Worm (Caenorhabditis elegans) whole organism, L4 larva: Measurements from ENCODE around the gene clec-160.
A peak's percentile ranks its signal among the peaks of the same experiment; 100 is the strongest.

Experiments used
- D1046.2 ChIP-seq: fragments of 200-800 bp; sonication (Bioruptor generic); IDR thresholded peaks from 2 replicates; pipeline ENCODE4 v1.3.6; 2022; ENCODE audit warnings: missing genetic modification characterization, missing compliant biosample characterization
- F49E8.2 ChIP-seq: sonication (generic microtip); optimal IDR thresholded peaks from 2 replicates; lab custom pipeline; 2016; ENCODE audit warnings: missing compliant biosample characterization, mild to moderate bottlenecking, missing genetic modification characterization, borderline replicate concordance
- T26A8.4 ChIP-seq: fragments of 200-800 bp; sonication (Bioruptor generic); IDR thresholded peaks from 2 replicates; pipeline ENCODE4 v1.3.6; 2022; ENCODE audit warnings: missing genetic modification characterization, missing compliant biosample characterization
- Y105C5A.15 ChIP-seq: fragments of 200-800 bp; sonication (Bioruptor generic); IDR thresholded peaks from 2 replicates; pipeline ENCODE4 v1.3.6; 2022; ENCODE audit warnings: missing genetic modification characterization, missing compliant biosample characterization
- Y48G9A.11 ChIP-seq: fragments of 200-800 bp; sonication (Bioruptor generic); IDR thresholded peaks from 2 replicates; pipeline ENCODE4 v1.3.6; 2022; ENCODE audit warnings: missing genetic modification reagents, missing genetic modification characterization, missing compliant biosample characterization
- ZK546.5 ChIP-seq, 2 experiments: sonication (generic microtip); optimal IDR thresholded peaks; 2 replicates each; lab custom pipeline; 2017; ENCODE audit warnings: missing biosample characterization in 2 of 2, missing genetic modification characterization in 2 of 2
- aly-2 ChIP-seq: sonication (generic microtip); optimal IDR thresholded peaks from 2 replicates; lab custom pipeline; 2018; ENCODE audit warnings: missing biosample characterization, missing genetic modification characterization
- ama-1 ChIP-seq: fragments of 150-350 bp; optimal IDR thresholded peaks from 2 replicates; lab custom pipeline; 2014; ENCODE audit warnings: inconsistent platforms, mixed read lengths
- ceh-28 ChIP-seq: fragments of 150-350 bp; optimal IDR thresholded peaks from 2 replicates; lab custom pipeline; 2014; ENCODE audit warnings: missing biosample characterization, missing genetic modification reagents, missing genetic modification characterization
- ceh-62 ChIP-seq: sonication (generic microtip); optimal IDR thresholded peaks from 2 replicates; lab custom pipeline; 2017; ENCODE audit warnings: missing biosample characterization, missing genetic modification characterization
- ceh-82 ChIP-seq: sonication (generic microtip); optimal IDR thresholded peaks from 2 replicates; lab custom pipeline; 2017; ENCODE audit warnings: missing biosample characterization, missing genetic modification characterization
- cey-2 ChIP-seq: sonication (generic microtip); optimal IDR thresholded peaks from 3 replicates; lab custom pipeline; 2017; ENCODE audit warnings: missing genetic modification characterization, mild to moderate bottlenecking, missing compliant biosample characterization, antibody characterized with exemption, borderline replicate concordance; ENCODE audit not compliant: insufficient read depth
- ctbp-1 ChIP-seq: fragments of 200-800 bp; sonication (Bioruptor generic); IDR thresholded peaks from 2 replicates; pipeline ENCODE4 v1.3.6; 2022; ENCODE audit warnings: missing genetic modification reagents, missing genetic modification characterization, missing compliant biosample characterization
- daf-12 ChIP-seq: fragments of 150-350 bp; optimal IDR thresholded peaks from 2 replicates; lab custom pipeline; 2014; ENCODE audit warnings: missing biosample characterization, missing genetic modification reagents, missing genetic modification characterization
- daf-19 ChIP-seq: fragments of 200-800 bp; sonication (Bioruptor generic); conservative IDR thresholded peaks from 2 replicates; pipeline ENCODE4 v1.3.6; 2022; ENCODE audit warnings: missing genetic modification characterization, missing compliant biosample characterization
- dmd-6 ChIP-seq: fragments of 200-800 bp; sonication (Bioruptor generic); IDR thresholded peaks from 2 replicates; pipeline ENCODE4 v1.3.6; 2022; ENCODE audit warnings: missing genetic modification reagents, missing genetic modification characterization, missing compliant biosample characterization
- dmd-8 ChIP-seq: fragments of 200-800 bp; sonication (Bioruptor generic); IDR thresholded peaks from 2 replicates; pipeline ENCODE4 v1.3.6; 2022; ENCODE audit warnings: missing genetic modification characterization, missing compliant biosample characterization
- dpl-1 ChIP-seq: fragments of 150-350 bp; optimal IDR thresholded peaks from 2 replicates; lab custom pipeline; 2014; ENCODE audit warnings: missing biosample characterization, missing genetic modification reagents, missing genetic modification characterization
- duxl-1 ChIP-seq: sonication (generic microtip); optimal IDR thresholded peaks from 2 replicates; lab custom pipeline; 2016; ENCODE audit warnings: mild to moderate bottlenecking, missing genetic modification characterization, moderate library complexity, missing compliant biosample characterization; ENCODE audit not compliant: poor library complexity
- fos-1 ChIP-seq: fragments of 150-350 bp; optimal IDR thresholded peaks from 2 replicates; lab custom pipeline; 2014; ENCODE audit warnings: missing biosample characterization, missing genetic modification characterization
- hif-1 ChIP-seq, 2 experiments: sonication (generic microtip); optimal IDR thresholded peaks; 2 replicates each; lab custom pipeline; 2016 to 2017; ENCODE audit warnings: missing compliant biosample characterization in 2 of 2, missing genetic modification characterization in 2 of 2, missing genetic modification reagents in 2 of 2, missing genotype in 2 of 2, mild to moderate bottlenecking in 1 of 2
- hlh-11 ChIP-seq: fragments of 200-800 bp; sonication (Bioruptor generic); optimal IDR thresholded peaks from 2 replicates; lab custom pipeline; 2018; ENCODE audit warnings: mild to moderate bottlenecking, missing genetic modification characterization, missing compliant biosample characterization
- lim-7 ChIP-seq: fragments of 200-800 bp; sonication (Bioruptor generic); IDR thresholded peaks from 2 replicates; pipeline ENCODE4 v1.3.6; 2022; ENCODE audit warnings: missing genetic modification characterization, missing compliant biosample characterization
- lin-13 ChIP-seq: fragments of 150-350 bp; optimal IDR thresholded peaks from 2 replicates; lab custom pipeline; 2014; ENCODE audit warnings: missing biosample characterization, missing genetic modification reagents, missing genetic modification characterization
- lin-38 ChIP-seq: fragments of 200-800 bp; sonication (Bioruptor generic); IDR thresholded peaks from 2 replicates; pipeline ENCODE4 v1.3.6; 2022; ENCODE audit warnings: missing genetic modification reagents, missing genetic modification characterization, missing compliant biosample characterization
- lsy-2 ChIP-seq, 2 experiments: fragments of 150-350 bp in 1 of 2; sonication (generic microtip) in 1 of 2; optimal IDR thresholded peaks; 2 replicates each; lab custom pipeline; 2014 to 2017; ENCODE audit warnings: missing biosample characterization in 2 of 2, missing genetic modification characterization in 2 of 2
- mdl-1 ChIP-seq, 2 experiments: fragments of 150-350 bp in 1 of 2; sonication (generic microtip) in 1 of 2; optimal IDR thresholded peaks; 2 replicates each; lab custom pipeline; 2014 to 2017; ENCODE audit warnings: missing biosample characterization in 2 of 2, missing genetic modification characterization in 2 of 2
- mdt-29 ChIP-seq: fragments of 200-800 bp; sonication (Bioruptor generic); IDR thresholded peaks from 2 replicates; pipeline ENCODE4 v1.3.6; 2022; ENCODE audit warnings: missing genetic modification reagents, missing genetic modification characterization, missing compliant biosample characterization
- mes-2 ChIP-seq: sonication (generic microtip); optimal IDR thresholded peaks from 2 replicates; lab custom pipeline; 2016; ENCODE audit warnings: missing genotype, mild to moderate bottlenecking, missing genetic modification characterization, missing compliant biosample characterization; ENCODE audit not compliant: poor library complexity, severe bottlenecking
- mxl-2 ChIP-seq: fragments of 200-800 bp; sonication (Bioruptor generic); conservative IDR thresholded peaks from 2 replicates; pipeline ENCODE4 v1.3.6; 2022; ENCODE audit warnings: missing genetic modification reagents, missing genetic modification characterization, missing compliant biosample characterization
- nhr-10 ChIP-seq: fragments of 150-350 bp; optimal IDR thresholded peaks from 2 replicates; lab custom pipeline; 2014; ENCODE audit warnings: missing biosample characterization, missing genetic modification characterization
- nhr-102 ChIP-seq: sonication (generic microtip); optimal IDR thresholded peaks from 2 replicates; lab custom pipeline; 2016; ENCODE audit warnings: mild to moderate bottlenecking, missing genetic modification characterization, moderate library complexity, missing compliant biosample characterization
- nhr-11 ChIP-seq: fragments of 150-350 bp; optimal IDR thresholded peaks from 2 replicates; lab custom pipeline; 2014; ENCODE audit warnings: missing biosample characterization, missing genetic modification characterization
- nhr-42 ChIP-seq: fragments of 200-800 bp; sonication (Bioruptor generic); IDR thresholded peaks from 2 replicates; pipeline ENCODE4 v1.3.6; 2022; ENCODE audit warnings: missing genetic modification characterization, missing compliant biosample characterization
- nhr-6 ChIP-seq: fragments of 150-350 bp; optimal IDR thresholded peaks from 2 replicates; lab custom pipeline; 2014; ENCODE audit warnings: missing biosample characterization, missing genetic modification characterization
- nhr-76 ChIP-seq: fragments of 150-350 bp; optimal IDR thresholded peaks from 2 replicates; lab custom pipeline; 2014; ENCODE audit warnings: missing biosample characterization, missing genetic modification characterization
- pha-4 ChIP-seq, 2 experiments: fragments of 150-350 bp in 1 of 2; fragments of 200-800 bp in 1 of 2; sonication (Bioruptor generic) in 1 of 2; IDR thresholded peaks in 1 of 2; optimal IDR thresholded peaks in 1 of 2; 2 replicates each; pipeline versions ENCODE4 v1.3.6 to Lab custom; 2014 to 2022; ENCODE audit warnings: missing genetic modification characterization in 2 of 2, missing genetic modification reagents in 2 of 2, missing biosample characterization in 1 of 2, missing compliant biosample characterization in 1 of 2
- php-3 ChIP-seq: fragments of 200-800 bp; sonication (Bioruptor generic); IDR thresholded peaks from 2 replicates; pipeline ENCODE4 v1.3.6; 2022; ENCODE audit warnings: missing genetic modification reagents, missing genetic modification characterization, missing compliant biosample characterization
- rbr-2 ChIP-seq: sonication (generic microtip); optimal IDR thresholded peaks from 2 replicates; lab custom pipeline; 2016; ENCODE audit warnings: missing genotype, missing genetic modification characterization, missing compliant biosample characterization
- set-16 ChIP-seq: fragments of 200-800 bp; sonication (Bioruptor generic); IDR thresholded peaks from 2 replicates; pipeline ENCODE4 v1.3.6; 2022; ENCODE audit warnings: missing genetic modification reagents, missing genetic modification characterization, missing compliant biosample characterization
- snpc-4 ChIP-seq: fragments of 150-350 bp; optimal IDR thresholded peaks from 2 replicates; lab custom pipeline; 2014; ENCODE audit warnings: missing biosample characterization, missing genetic modification characterization
- spr-3 ChIP-seq: fragments of 200-800 bp; sonication (Bioruptor generic); optimal IDR thresholded peaks from 2 replicates; lab custom pipeline; 2018; ENCODE audit warnings: mild to moderate bottlenecking, missing genetic modification characterization, missing compliant biosample characterization
- tag-97 ChIP-seq: fragments of 200-800 bp; sonication (Bioruptor generic); IDR thresholded peaks from 2 replicates; pipeline ENCODE4 v1.3.6; 2022; ENCODE audit warnings: missing genetic modification characterization, missing compliant biosample characterization
- unc-130 ChIP-seq: sonication (generic microtip); optimal IDR thresholded peaks from 2 replicates; lab custom pipeline; 2016; ENCODE audit warnings: missing genetic modification reagents, missing genetic modification characterization, missing compliant biosample characterization
- unc-39 ChIP-seq: sonication (generic microtip); optimal IDR thresholded peaks from 2 replicates; lab custom pipeline; 2017; ENCODE audit warnings: missing biosample characterization, missing genetic modification characterization
- unc-62 ChIP-seq, 3 experiments: fragments of 150-350 bp in 1 of 3; sonication (generic microtip); optimal IDR thresholded peaks in 2 of 3; peaks in 1 of 3; 1 replicate in 1 of 3; 2 replicates in 2 of 3; lab custom pipeline; 2014 to 2017; ENCODE audit warnings: missing biosample characterization in 3 of 3, missing genetic modification characterization in 3 of 3, missing genetic modification reagents in 3 of 3, missing genotype in 1 of 3
- vab-7 ChIP-seq: fragments of 200-800 bp; sonication (Bioruptor generic); IDR thresholded peaks from 2 replicates; pipeline ENCODE4 v1.3.6; 2022; ENCODE audit warnings: missing genetic modification reagents, missing genetic modification characterization, missing compliant biosample characterization
- zfp-3 ChIP-seq: fragments of 200-800 bp; sonication (Bioruptor generic); conservative IDR thresholded peaks from 2 replicates; pipeline ENCODE4 v1.3.6; 2022; ENCODE audit warnings: missing genetic modification reagents, missing genetic modification characterization, missing compliant biosample characterization
- zip-11 ChIP-seq: fragments of 200-800 bp; sonication (Bioruptor generic); IDR thresholded peaks from 2 replicates; pipeline ENCODE4 v1.3.6; 2022; ENCODE audit warnings: missing genetic modification characterization, missing compliant biosample characterization
- ztf-11 ChIP-seq: fragments of 150-350 bp; optimal IDR thresholded peaks from 2 replicates; lab custom pipeline; 2014; ENCODE audit warnings: missing biosample characterization, missing genetic modification characterization

The clec-160 gene

DNA sequence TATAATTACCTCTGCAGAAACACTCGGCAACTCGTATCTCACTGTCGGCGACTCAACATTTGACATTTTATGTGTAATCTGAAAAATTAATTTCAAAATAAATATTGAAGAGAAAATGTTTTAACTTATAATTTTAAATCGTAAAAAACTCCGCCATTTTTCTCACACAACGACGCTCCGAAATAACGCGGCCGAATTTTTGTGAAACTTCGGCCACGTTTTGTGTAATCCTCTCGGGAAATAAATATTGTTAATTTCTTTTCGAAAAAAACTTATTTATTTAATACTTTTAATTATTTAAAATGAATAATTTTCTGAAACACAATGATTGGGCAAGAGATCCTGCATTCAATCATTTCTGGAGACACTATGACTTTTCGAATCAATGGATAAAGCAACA, 31.6 kb upstream of the clec-160 start, which contains the start of the genes F10E9.7 and F10E9.5:
Gene F10E9.7 (minus strand): TSS at position 86 of the 400 bp plus-strand sequence.
Gene F10E9.5 (plus strand): TSS at position 237 of the 400 bp plus-strand sequence.
- no peak for TF ChIP-seq php-3 (GFP tag; lab: Robert Waterston, UW)
- peak in 1 of 2 experiments; percentile 96 for TF ChIP-seq lsy-2 (tag; optimal IDR thresholded peaks at IDR 0.05; lab: Kevin White, UChicago)
- TF ChIP-seq nhr-76 (tag; lab: Kevin White, UChicago) = no peak
- no peak for TF ChIP-seq spr-3 (GFP tag; lab: Kevin White, UChicago)
- TF ChIP-seq ztf-11 (tag; lab: Kevin White, UChicago) = no peak
- TF ChIP-seq ceh-28 (tag; lab: Kevin White, UChicago) = no peak
- no peak for TF ChIP-seq Y105C5A.15 (GFP tag; lab: Robert Waterston, UW)
- 0 out of 2 replicates have a peak, but pooled peaks have one; percentile 7 for TF ChIP-seq daf-19 (GFP tag; lab: Robert Waterston, UW)
- TF ChIP-seq lim-7 (GFP tag; lab: Robert Waterston, UW) = no peak
- TF ChIP-seq pha-4 (GFP tag; IDR thresholded peaks at IDR 0.05; lab: Robert Waterston, UW) = peak; percentile 76
- peak; percentile 69 for TF ChIP-seq pha-4 (tag; optimal IDR thresholded peaks at IDR 0.05; lab: Kevin White, UChicago)
- TF ChIP-seq ctbp-1 (GFP tag; lab: Robert Waterston, UW) = no peak
- TF ChIP-seq D1046.2 (GFP tag; lab: Robert Waterston, UW) = peak; percentile 60; the same call in 1 of the 2 replicates
- peak; percentile 76 for TF ChIP-seq rbr-2 (tag; lab: Kevin White, UChicago)
- peak in 1 of 2 experiments; percentile 93 for TF ChIP-seq hif-1 (tag; optimal IDR thresholded peaks at IDR 0.05; lab: Kevin White, UChicago)
- no peak for TF ChIP-seq hlh-11 (tag; lab: Kevin White, UChicago)
- peak; percentile 60; the same call in 1 of the 2 replicates for TF ChIP-seq zfp-3 (GFP tag; lab: Robert Waterston, UW)
- no peak for TF ChIP-seq ama-1 (lab: Kevin White, UChicago)
- peak; percentile 45 for TF ChIP-seq nhr-6 (tag; lab: Kevin White, UChicago)
- peak; percentile 54 for TF ChIP-seq nhr-102 (tag; lab: Kevin White, UChicago)
- no peak for TF ChIP-seq mdl-1 (tag; optimal IDR thresholded peaks at IDR 0.05; lab: Kevin White, UChicago)
- no peak for TF ChIP-seq cey-2
- no peak for TF ChIP-seq dmd-8
- no peak for TF ChIP-seq ZK546.5 (tag; optimal IDR thresholded peaks at IDR 0.05; lab: Kevin White, UChicago)
- TF ChIP-seq Y48G9A.11 (GFP tag; lab: Robert Waterston, UW) = peak; percentile 99
- TF ChIP-seq vab-7 = 0 out of 2 replicates have a peak, but pooled peaks have one; percentile 56
- peak; percentile 88 for TF ChIP-seq duxl-1 (tag; lab: Kevin White, UChicago)
- peak; percentile 27 for TF ChIP-seq lin-13 (GFP tag; lab: Kevin White, UChicago)
- TF ChIP-seq zip-11 = no peak
- TF ChIP-seq snpc-4 (tag; lab: Kevin White, UChicago) = no peak
- TF ChIP-seq daf-12 = no peak
- no peak for TF ChIP-seq nhr-11
- TF ChIP-seq ceh-62 (tag; lab: Kevin White, UChicago) = no peak
- no peak for TF ChIP-seq mxl-2 (GFP tag; lab: Robert Waterston, UW)
- TF ChIP-seq unc-62 (GFP tag; optimal IDR thresholded peaks at IDR 0.05 in 1 of 2; lab: Kevin White, UChicago) = no peak
- no peak for TF ChIP-seq unc-62 (tag; optimal IDR thresholded peaks at IDR 0.05; lab: Kevin White, UChicago)
- no peak; the same call in 1 of the 2 replicates for TF ChIP-seq T26A8.4 (GFP tag; lab: Robert Waterston, UW)
- TF ChIP-seq set-16 (GFP tag; lab: Robert Waterston, UW) = no peak
- TF ChIP-seq nhr-42 (GFP tag; lab: Robert Waterston, UW) = no peak
- TF ChIP-seq dmd-6 (GFP tag; lab: Robert Waterston, UW) = peak; percentile 83
- TF ChIP-seq unc-130 = peak; percentile 96
- TF ChIP-seq dpl-1 (GFP tag; lab: Kevin White, UChicago) = peak; percentile 96
- no peak for TF ChIP-seq unc-39 (tag; lab: Kevin White, UChicago)
- no peak for TF ChIP-seq ceh-82
- peak; percentile 100 for TF ChIP-seq mes-2
- TF ChIP-seq fos-1 = no peak
- no peak for TF ChIP-seq aly-2
- peak; percentile 79 for TF ChIP-seq lin-38 (GFP tag; lab: Robert Waterston, UW)
- TF ChIP-seq nhr-10 = no peak
- 0 out of 2 replicates have a peak, but pooled peaks have one; percentile 45 for TF ChIP-seq mdt-29 (GFP tag; lab: Robert Waterston, UW)
- TF ChIP-seq tag-97 (GFP tag; lab: Robert Waterston, UW) = 0 out of 2 replicates have a peak, but pooled peaks have one; percentile 10
- TF ChIP-seq F49E8.2 (tag; lab: Kevin White, UChicago) = peak; percentile 16
